Worm (Caenorhabditis elegans): ENCODE measurements around the gene sto-4.
A peak's percentile ranks its signal among the peaks of the same experiment; 100 is the strongest.

sto-4 gene

DNA sequence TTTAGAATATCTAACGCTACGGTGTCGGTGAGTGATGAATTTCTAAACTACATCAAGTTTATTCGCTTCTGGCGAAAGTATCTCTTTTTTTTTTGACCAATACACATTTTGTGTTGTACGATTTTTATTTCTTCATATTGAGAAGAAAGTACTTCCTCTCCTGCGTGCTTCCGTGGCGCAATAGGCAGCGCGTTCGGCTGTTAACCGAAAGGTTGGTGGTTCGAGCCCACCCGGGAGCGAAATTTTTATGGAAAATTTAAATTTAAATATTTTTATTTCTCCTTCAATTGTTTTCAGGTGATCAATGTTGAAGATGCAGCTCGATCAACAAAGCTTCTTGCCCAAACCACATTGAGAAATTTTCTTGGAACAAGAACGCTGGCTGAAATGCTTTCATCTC lies 1.6 kb downstream of the sto-4 start (continued):
- TF ChIP-seq mxl-2 (GFP tag; conservative IDR thresholded peaks at IDR 0.05) = no peak
- no peak for TF ChIP-seq ZK546.5 (tag; optimal IDR thresholded peaks at IDR 0.05)
- TF ChIP-seq daf-8 (GFP tag; IDR thresholded peaks at IDR 0.05) = 0 out of 2 replicates have a peak, but pooled peaks have one; percentile 54
- peak; percentile 72 for TF ChIP-seq mes-2 (tag; optimal IDR thresholded peaks at IDR 0.05; ENCODE audit: poor library complexity, severe bottlenecking)
- TF ChIP-seq pqm-1 (tag; optimal IDR thresholded peaks at IDR 0.05) = no peak
- TF ChIP-seq cey-2 (tag; optimal IDR thresholded peaks at IDR 0.05; ENCODE audit: borderline replicate concordance, insufficient read depth) = no peak
- no peak for TF ChIP-seq set-16 (GFP tag; IDR thresholded peaks at IDR 0.05)
- TF ChIP-seq zag-1 (tag; optimal IDR thresholded peaks at IDR 0.05) = no peak
- peak; percentile 67 for TF ChIP-seq hmg-1.1 (GFP tag; IDR thresholded peaks at IDR 0.05)
- TF ChIP-seq madf-9 (GFP tag; conservative IDR thresholded peaks at IDR 0.05) = peak; percentile 62; the same call in 1 of the 2 replicates
- no peak; the same call in 1 of the 2 replicates for TF ChIP-seq mdt-29 (GFP tag; IDR thresholded peaks at IDR 0.05)
- TF ChIP-seq nhr-28 (tag; optimal IDR thresholded peaks at IDR 0.05) = peak; percentile 44
- no peak for TF ChIP-seq dpl-1 (GFP tag; optimal IDR thresholded peaks at IDR 0.05)
- no peak for TF ChIP-seq snpc-4 (tag; optimal IDR thresholded peaks at IDR 0.05)
- peak; percentile 31 for TF ChIP-seq dve-1 (tag; optimal IDR thresholded peaks at IDR 0.05; ENCODE audit: insufficient read depth)
- no peak for TF ChIP-seq Y75B8A.6 (GFP tag; IDR thresholded peaks at IDR 0.05)
- TF ChIP-seq lin-13 (GFP tag; optimal IDR thresholded peaks at IDR 0.05) = no peak
- TF ChIP-seq T26A8.4 (GFP tag; IDR thresholded peaks at IDR 0.05) = peak; percentile 80
- no peak for TF ChIP-seq F49E8.2 (tag; optimal IDR thresholded peaks at IDR 0.05; ENCODE audit: borderline replicate concordance)
- TF ChIP-seq ZK337.2 (GFP tag; IDR thresholded peaks at IDR 0.05) = 0 out of 2 replicates have a peak, but pooled peaks have one; percentile 29
- no peak for TF ChIP-seq fkh-10 (GFP tag; optimal IDR thresholded peaks at IDR 0.05)
- no peak for TF ChIP-seq ztf-7 (tag; optimal IDR thresholded peaks at IDR 0.05)
- TF ChIP-seq hif-1 (tag; optimal IDR thresholded peaks at IDR 0.05) = peak in 1 of 2 experiments; percentile 24
- TF ChIP-seq zfp-3 (GFP tag; conservative IDR thresholded peaks at IDR 0.05) = no peak
- no peak for TF ChIP-seq ztf-11 (tag; optimal IDR thresholded peaks at IDR 0.05)
- TF ChIP-seq vab-7 (GFP tag; IDR thresholded peaks at IDR 0.05) = peak; percentile 72
- TF ChIP-seq lir-3 (tag; optimal IDR thresholded peaks at IDR 0.05) = peak; percentile 56
- TF ChIP-seq dmd-6 (GFP tag; IDR thresholded peaks at IDR 0.05) = 0 out of 2 replicates have a peak, but pooled peaks have one; percentile 38
- no peak for TF ChIP-seq jun-1 (tag; optimal IDR thresholded peaks at IDR 0.05)
- TF ChIP-seq nhr-6 (tag; optimal IDR thresholded peaks at IDR 0.05) = no peak
- TF ChIP-seq daf-12 (tag; optimal IDR thresholded peaks at IDR 0.05) = no peak
- TF ChIP-seq attf-4 (tag; optimal IDR thresholded peaks at IDR 0.05) = no peak
- TF ChIP-seq nhr-76 (tag; optimal IDR thresholded peaks at IDR 0.05) = no peak
- TF ChIP-seq zfp-2 (tag; optimal IDR thresholded peaks at IDR 0.05) = no peak
- TF ChIP-seq madf-5 (GFP tag; IDR thresholded peaks at IDR 0.05) = 0 out of 4 replicates have a peak, but pooled peaks have one; percentile 14 to 76
- no peak; the same call in 1 of the 2 replicates for TF ChIP-seq snpc-1.2 (GFP tag; IDR thresholded peaks at IDR 0.05)
- TF ChIP-seq ceh-44 (GFP tag; IDR thresholded peaks at IDR 0.05) = 0 out of 2 replicates have a peak, but pooled peaks have one; percentile 37
- 0 out of 2 replicates have a peak, but pooled peaks have one; percentile 45 for TF ChIP-seq lin-1 (GFP tag; IDR thresholded peaks at IDR 0.05)
- no peak for TF ChIP-seq ceh-28 (tag; optimal IDR thresholded peaks at IDR 0.05)
- peak; percentile 78 for TF ChIP-seq lin-38 (GFP tag; IDR thresholded peaks at IDR 0.05)
- TF ChIP-seq sdz-12 (GFP tag; optimal IDR thresholded peaks at IDR 0.05) = peak; percentile 24
- no peak for TF ChIP-seq tag-97 (GFP tag; IDR thresholded peaks at IDR 0.05)
- no peak for TF ChIP-seq ceh-32 (tag; optimal IDR thresholded peaks at IDR 0.05; ENCODE audit: poor library complexity)
- TF ChIP-seq aha-1 (tag) = no peak
- TF ChIP-seq daf-19 (GFP tag; conservative IDR thresholded peaks at IDR 0.05) = peak; percentile 44; the same call in 1 of the 2 replicates
- TF ChIP-seq ctbp-1 (GFP tag; IDR thresholded peaks at IDR 0.05) = peak; percentile 54; the same call in 1 of the 2 replicates
- peak; percentile 88 for TF ChIP-seq egl-43 (GFP tag; IDR thresholded peaks at IDR 0.05)
- no peak for TF ChIP-seq F10B5.3 (tag; optimal IDR thresholded peaks at IDR 0.05)
- 0 out of 2 replicates have a peak, but pooled peaks have one; percentile 39 for TF ChIP-seq nhr-42 (GFP tag; IDR thresholded peaks at IDR 0.05)
- no peak for TF ChIP-seq ceh-62 (tag; optimal IDR thresholded peaks at IDR 0.05)
- TF ChIP-seq nhr-237 (tag; optimal IDR thresholded peaks at IDR 0.05) = no peak

Data from whole organism, L4 larva.